Fruit fly (Drosophila melanogaster): Measurements from ENCODE around the gene Mrp4.
A peak's percentile ranks its signal among the peaks of the same experiment; 100 is the strongest.

The Mrp4 gene

dm6 chr3R:11604654-11605436 lies 35.8 kb downstream of the Mrp4 start (continued):
- TF ChIP-seq run (tag; optimal IDR thresholded peaks at IDR 0.05) = no peak
- TF ChIP-seq cato (GFP tag; optimal IDR thresholded peaks at IDR 0.05; ENCODE audit: borderline replicate concordance) = no peak
- TF ChIP-seq zfh2 (GFP tag; optimal IDR thresholded peaks at IDR 0.05) = no peak
- no peak for TF ChIP-seq CG6654 (GFP tag; optimal IDR thresholded peaks at IDR 0.05)
- no peak for TF ChIP-seq ATbp (GFP tag; optimal IDR thresholded peaks at IDR 0.05)
- no peak for TF ChIP-seq HLH3B (GFP tag; IDR thresholded peaks at IDR 0.05)
- TF ChIP-seq Xrp1 (GFP tag; IDR thresholded peaks at IDR 0.05) = peak; percentile 9; the same call in 1 of the 2 replicates
- TF ChIP-seq ash1 (GFP tag; optimal IDR thresholded peaks at IDR 0.05) = no peak
- TF ChIP-seq Ravus (GFP tag; IDR thresholded peaks at IDR 0.05) = no peak
- no peak for TF ChIP-seq CG15269 (tag; optimal IDR thresholded peaks at IDR 0.05)
- peak; percentile 60; the same call in 1 of the 2 replicates for TF ChIP-seq vvl (GFP tag; IDR thresholded peaks at IDR 0.05)
- TF ChIP-seq CG6813 (GFP tag; optimal IDR thresholded peaks at IDR 0.05) = peak; percentile 38
- peak; percentile 25 for TF ChIP-seq MTF-1 (GFP tag; optimal IDR thresholded peaks at IDR 0.05; ENCODE audit: borderline replicate concordance)
- TF ChIP-seq dmrt11E (tag; optimal IDR thresholded peaks at IDR 0.05) = no peak
- peak; percentile 63; the same call in 1 of the 2 replicates for TF ChIP-seq hbn (GFP tag; IDR thresholded peaks at IDR 0.05; ENCODE audit: partially characterized antibody)
- no peak for TF ChIP-seq dysf (GFP tag; IDR thresholded peaks at IDR 0.05)
- TF ChIP-seq CG3407 (GFP tag; optimal IDR thresholded peaks at IDR 0.05) = no peak
- TF ChIP-seq Hey (tag; optimal IDR thresholded peaks at IDR 0.05) = no peak
- no peak for TF ChIP-seq Asciz (GFP tag; optimal IDR thresholded peaks at IDR 0.05)
- TF ChIP-seq Hr39 (optimal IDR thresholded peaks at IDR 0.05) = no peak
- no peak for TF ChIP-seq kay (GFP tag; optimal IDR thresholded peaks at IDR 0.05)
- peak; percentile 34 for TF ChIP-seq oc (tag; optimal IDR thresholded peaks at IDR 0.05)
- 0 out of 3 replicates have a peak, but pooled peaks have one; percentile 44 for TF ChIP-seq CG11695 (GFP tag; IDR thresholded peaks at IDR 0.05)
- TF ChIP-seq CG4282 (GFP tag; optimal IDR thresholded peaks at IDR 0.05) = no peak
- TF ChIP-seq CG3163 (GFP tag; optimal IDR thresholded peaks at IDR 0.05) = no peak
- no peak for TF ChIP-seq CG12236 (GFP tag; optimal IDR thresholded peaks at IDR 0.05)
- TF ChIP-seq CG5180 (GFP tag; optimal IDR thresholded peaks at IDR 0.05) = no peak
- TF ChIP-seq CG8089 (GFP tag; optimal IDR thresholded peaks at IDR 0.05) = no peak
- TF ChIP-seq CG12391 (tag; optimal IDR thresholded peaks at IDR 0.05) = no peak
- no peak for TF ChIP-seq CG17829 (tag; optimal IDR thresholded peaks at IDR 0.05)
- TF ChIP-seq hkb (optimal IDR thresholded peaks at IDR 0.05) = no peak
- TF ChIP-seq hkb (GFP tag; IDR thresholded peaks at IDR 0.05) = no peak
- TF ChIP-seq CG16863 (GFP tag; optimal IDR thresholded peaks at IDR 0.05) = no peak
- TF ChIP-seq CG30431 (GFP tag; optimal IDR thresholded peaks at IDR 0.05) = no peak
- TF ChIP-seq pan (optimal IDR thresholded peaks at IDR 0.05) = no peak
- no peak for TF ChIP-seq pan (GFP tag; optimal IDR thresholded peaks at IDR 0.05 in 1 of 2, IDR thresholded peaks at IDR 0.05 in 1 of 2)
- no peak for TF ChIP-seq en (GFP tag; optimal IDR thresholded peaks at IDR 0.05)
- no peak for TF ChIP-seq CG14710 (tag; optimal IDR thresholded peaks at IDR 0.05)
- no peak for TF ChIP-seq CG33557 (GFP tag; optimal IDR thresholded peaks at IDR 0.05)
- no peak for TF ChIP-seq Gug (GFP tag; IDR thresholded peaks at IDR 0.05)
- peak; percentile 77 for TF ChIP-seq Dll (GFP tag; IDR thresholded peaks at IDR 0.05; ENCODE audit: partially characterized antibody)
- TF ChIP-seq CG30020 (tag; optimal IDR thresholded peaks at IDR 0.05) = no peak
- no peak for TF ChIP-seq CG18476 (GFP tag; optimal IDR thresholded peaks at IDR 0.05)
- no peak for TF ChIP-seq Hr3 (GFP tag; optimal IDR thresholded peaks at IDR 0.05)
- TF ChIP-seq unpg (GFP tag; optimal IDR thresholded peaks at IDR 0.05) = no peak
- TF ChIP-seq BtbVII (GFP tag; optimal IDR thresholded peaks at IDR 0.05) = peak; percentile 44
- TF ChIP-seq lilli (GFP tag; optimal IDR thresholded peaks at IDR 0.05) = no peak
- peak; percentile 64; the same call in 1 of the 3 replicates for TF ChIP-seq z (GFP tag; IDR thresholded peaks at IDR 0.05)
- no peak for TF ChIP-seq CG9437 (GFP tag; optimal IDR thresholded peaks at IDR 0.05)
- TF ChIP-seq Side (GFP tag; optimal IDR thresholded peaks at IDR 0.05) = no peak
